Fruit fly (Drosophila melanogaster) whole organism, larva: ENCODE data around the gene CG7139.
A peak's percentile ranks its signal among the peaks of the same experiment; 100 is the strongest.

Source experiments
- noc ChIP-seq: fragments of 200-800 bp; sonication (Bioruptor generic); optimal IDR thresholded peaks from 3 replicates; lab custom pipeline; 2019; ENCODE audit warnings: missing biosample characterization, mild to moderate bottlenecking, missing genetic modification characterization, moderate library complexity

The CG7139 gene

DNA sequence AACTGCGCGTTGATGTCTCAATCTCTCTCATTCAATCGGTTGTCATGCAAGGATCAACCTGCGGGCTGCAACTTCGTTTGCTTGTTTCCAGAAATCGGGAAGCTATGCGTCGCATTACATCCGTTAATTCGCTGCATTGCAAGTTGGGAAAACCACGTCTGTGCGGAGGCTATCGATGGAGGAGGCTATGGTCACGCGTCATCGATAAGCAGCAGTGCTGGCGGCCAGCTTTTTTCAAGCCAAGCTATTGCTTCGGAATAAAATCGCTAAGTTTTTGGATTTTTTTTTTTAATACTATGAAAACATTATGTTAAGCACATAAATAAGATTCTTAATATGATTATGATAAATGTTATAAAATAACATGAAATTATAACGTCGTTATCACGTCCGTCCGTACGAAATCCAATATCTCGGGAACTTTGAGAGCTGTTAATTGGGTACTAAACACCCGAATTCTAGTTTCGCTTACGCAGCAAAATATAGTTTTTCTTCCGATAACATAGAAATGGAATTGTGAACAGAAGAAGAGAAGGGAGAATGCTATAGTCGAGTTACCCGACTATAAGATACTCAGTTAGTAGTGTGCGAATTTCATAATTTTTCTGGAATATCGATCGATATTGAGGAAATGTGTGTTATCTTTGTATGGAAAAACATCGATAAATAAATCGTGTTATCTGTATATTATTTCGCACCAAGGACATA lies at the start of gene CG7139:
Gene CG7139 (minus strand): TSS at position 162 of the 708 bp plus-strand sequence.
- no peak for TF ChIP-seq noc (tag; lab: Kevin White, UChicago)

DNA sequence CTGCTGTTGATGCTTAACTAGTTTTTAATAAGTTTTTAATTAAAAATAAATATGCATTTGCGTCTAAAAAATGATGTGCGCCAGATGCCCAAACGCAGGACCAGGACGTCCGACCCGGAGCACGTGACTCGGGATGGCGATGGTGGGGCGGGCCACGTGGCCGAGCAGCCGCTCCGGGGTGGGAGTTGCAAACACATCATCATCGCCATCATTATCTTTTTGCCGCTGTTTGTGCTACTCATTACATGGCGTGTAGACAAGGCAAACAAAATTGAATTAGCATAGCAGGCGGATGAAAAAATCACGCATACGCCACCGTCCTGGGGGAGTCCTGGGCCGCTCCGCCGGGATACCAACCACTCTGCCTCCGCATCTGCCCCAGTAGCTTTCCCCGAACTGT lies 41.5 kb upstream of the CG7139 start:
- TF ChIP-seq noc (tag; lab: Kevin White, UChicago) = no peak

DNA sequence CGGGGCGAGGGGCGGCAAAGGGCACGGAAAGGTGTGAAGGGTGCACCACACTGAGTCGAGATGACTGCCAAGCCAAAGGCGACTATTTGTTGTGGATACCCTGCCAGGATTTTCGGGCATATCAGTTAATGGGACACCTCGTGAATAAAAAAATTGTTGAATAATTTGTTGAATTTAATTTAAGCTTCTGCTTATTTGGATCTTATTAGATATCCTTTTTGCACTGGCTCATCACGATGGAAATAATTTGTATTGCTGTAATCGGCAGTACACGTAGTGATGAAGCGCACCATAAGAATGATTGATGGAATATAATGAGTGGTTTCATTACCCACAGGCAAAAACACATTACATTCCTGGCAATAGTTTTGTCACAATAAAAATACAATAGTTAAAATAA lies 38.3 kb upstream of the CG7139 start:
- no peak for TF ChIP-seq noc (tag; lab: Kevin White, UChicago)

DNA sequence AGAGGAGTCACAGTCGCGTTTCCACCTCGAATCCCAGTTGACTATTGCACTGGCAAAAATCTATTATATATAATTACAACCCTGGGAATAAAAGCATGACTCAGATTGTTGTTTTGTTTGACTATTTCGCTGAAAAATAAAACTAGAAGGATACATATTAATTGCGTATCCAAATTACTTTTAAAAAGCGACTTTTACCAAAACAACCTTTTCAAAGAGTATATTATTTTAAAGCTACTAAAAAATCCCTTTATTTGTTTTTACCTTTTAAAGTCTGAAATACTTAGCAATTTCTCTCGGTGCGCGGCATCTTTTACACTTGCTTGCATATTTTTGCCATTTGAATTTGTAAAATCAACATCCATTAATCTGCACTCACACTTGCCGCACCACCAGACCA lies 35.1 kb upstream of the CG7139 start:
- TF ChIP-seq noc (tag; lab: Kevin White, UChicago) = no peak

DNA sequence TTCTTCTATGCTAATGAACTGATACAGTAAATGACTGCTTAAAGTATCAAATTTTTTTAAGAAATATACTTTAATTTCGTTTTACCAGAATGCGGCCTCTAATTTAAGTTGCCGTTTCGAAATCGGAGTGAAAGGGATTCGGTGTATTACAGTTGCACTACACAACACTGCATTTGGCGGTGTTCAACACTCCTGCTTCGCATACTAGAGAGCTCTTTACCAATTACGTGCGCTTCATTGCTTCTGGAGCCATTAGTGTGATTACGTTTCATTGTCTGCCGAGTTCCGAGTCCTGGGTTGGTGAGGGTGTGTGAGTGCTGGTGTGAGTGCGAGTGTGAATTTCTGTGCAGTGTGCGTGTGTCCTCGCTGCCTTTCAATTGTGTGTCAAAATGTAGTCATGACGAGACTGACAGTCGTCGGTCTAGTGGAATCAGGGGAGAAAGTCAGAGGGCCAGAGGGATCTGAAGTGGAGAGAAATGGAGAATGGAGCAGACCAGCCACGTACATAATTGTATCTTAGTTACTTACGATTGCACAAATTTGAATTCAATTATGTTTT lies 22.7 kb upstream of the CG7139 start:
- TF ChIP-seq noc (tag; lab: Kevin White, UChicago) = no peak

DNA sequence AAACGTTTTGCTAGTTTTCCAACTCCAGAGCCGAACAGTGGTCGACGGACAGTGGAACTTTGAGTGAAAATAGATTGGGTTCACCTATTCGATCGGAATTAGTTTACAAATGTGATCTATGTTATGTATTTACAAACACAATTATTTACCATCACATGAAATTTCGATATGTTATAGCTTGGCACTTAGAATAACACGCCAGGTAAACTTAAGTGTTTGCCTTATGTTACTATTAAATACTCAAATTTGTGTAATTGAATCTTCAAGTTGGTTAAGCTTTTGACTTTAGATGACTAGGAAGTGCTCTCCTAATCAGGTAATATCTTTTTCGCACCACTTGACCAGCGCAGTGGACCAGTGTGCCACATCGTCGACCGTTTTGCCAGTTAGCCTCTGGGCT lies 19.7 kb upstream of the CG7139 start:
- TF ChIP-seq noc (tag; lab: Kevin White, UChicago) = no peak

DNA sequence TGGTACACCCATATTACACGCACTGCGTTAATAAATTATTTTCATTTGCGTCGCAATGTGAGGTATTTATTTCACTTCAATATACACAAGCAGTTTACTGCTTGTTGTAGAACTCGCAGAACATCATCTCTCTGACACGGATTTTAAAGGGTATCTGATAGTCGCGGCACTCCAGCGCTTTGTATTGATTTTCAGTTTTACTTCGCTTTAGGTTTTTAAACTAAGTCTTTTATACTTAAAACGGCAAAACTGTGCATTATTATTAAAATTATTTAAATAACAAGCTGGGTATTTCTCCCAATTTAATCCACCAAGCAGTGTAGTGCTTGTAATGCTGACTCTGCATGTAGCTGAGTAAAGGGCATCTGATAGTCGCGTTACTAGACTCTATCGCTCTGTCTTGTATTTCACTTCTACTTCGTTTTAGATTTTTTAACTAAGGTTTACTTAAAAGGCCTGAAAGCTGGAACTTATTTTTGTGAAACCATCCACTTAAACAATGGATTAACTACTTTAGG lies 11.5 kb upstream of the CG7139 start:
- TF ChIP-seq noc (tag; lab: Kevin White, UChicago) = no peak

DNA sequence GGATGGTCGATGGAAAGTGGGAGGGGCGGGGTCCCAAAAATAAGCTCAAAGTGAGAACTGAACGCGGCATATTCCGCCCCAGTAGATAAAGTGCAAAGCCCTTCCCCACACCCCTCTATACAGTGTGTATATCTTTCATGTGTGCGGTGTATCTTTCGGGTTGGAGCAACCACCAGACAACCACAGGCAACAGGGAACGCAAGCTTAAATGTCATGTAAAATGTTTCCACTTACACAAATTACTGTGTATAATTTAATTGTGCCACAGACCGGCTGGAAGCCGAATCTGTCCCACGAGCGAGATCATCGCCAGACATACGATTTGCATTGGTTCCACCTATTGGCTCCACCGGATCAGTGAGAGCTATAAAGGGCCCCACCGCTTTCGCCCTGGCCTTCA lies 10.8 kb upstream of the CG7139 start, which contains the start of gene msopa:
Gene msopa (plus strand): TSS at position 301 of the 400 bp plus-strand sequence.
- no peak for TF ChIP-seq noc (tag; lab: Kevin White, UChicago)

DNA sequence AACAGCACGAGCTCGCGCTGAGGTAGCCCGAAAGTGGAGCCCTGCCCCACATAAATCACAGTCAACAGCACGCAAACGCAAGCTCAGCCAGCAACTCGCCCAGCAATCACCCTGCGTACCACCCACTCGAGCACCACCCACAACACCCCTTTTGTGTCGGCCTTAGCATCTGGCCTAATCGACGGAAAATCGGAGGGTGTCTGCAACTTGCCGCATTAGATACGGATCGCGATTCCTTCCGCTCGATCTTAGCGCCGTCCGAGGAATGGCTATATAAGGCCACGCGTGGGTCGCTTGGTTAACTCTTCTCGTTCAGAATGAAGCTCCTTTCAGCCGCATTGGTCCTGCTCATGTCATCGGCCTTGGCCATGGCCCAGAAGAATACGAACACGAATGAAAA lies 8.4 kb upstream of the CG7139 start, which contains the start of gene Sfp79B:
Gene Sfp79B (plus strand): TSS at position 301 of the 400 bp plus-strand sequence.
- TF ChIP-seq noc (tag; lab: Kevin White, UChicago) = no peak

DNA sequence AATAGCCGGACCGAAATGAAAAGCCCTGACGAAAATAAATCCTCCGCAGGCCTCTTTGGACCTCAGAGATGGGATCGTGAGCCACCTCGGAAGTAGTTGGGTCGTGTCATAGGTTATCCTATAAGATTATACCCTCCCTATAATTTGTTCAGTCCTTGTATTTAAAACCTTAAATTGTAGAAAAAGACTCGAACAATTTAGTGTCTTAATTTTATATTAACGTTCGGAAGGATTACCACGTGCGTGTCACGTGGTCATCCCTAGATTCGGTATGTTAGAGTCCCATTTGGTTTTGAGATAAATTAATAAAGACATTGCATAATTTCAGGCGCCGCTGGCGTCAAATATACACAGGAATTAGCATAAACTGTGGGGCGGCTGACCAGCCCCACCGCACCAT lies 6.4 kb upstream of the CG7139 start:
- TF ChIP-seq noc (tag; lab: Kevin White, UChicago) = peak; percentile 2

DNA sequence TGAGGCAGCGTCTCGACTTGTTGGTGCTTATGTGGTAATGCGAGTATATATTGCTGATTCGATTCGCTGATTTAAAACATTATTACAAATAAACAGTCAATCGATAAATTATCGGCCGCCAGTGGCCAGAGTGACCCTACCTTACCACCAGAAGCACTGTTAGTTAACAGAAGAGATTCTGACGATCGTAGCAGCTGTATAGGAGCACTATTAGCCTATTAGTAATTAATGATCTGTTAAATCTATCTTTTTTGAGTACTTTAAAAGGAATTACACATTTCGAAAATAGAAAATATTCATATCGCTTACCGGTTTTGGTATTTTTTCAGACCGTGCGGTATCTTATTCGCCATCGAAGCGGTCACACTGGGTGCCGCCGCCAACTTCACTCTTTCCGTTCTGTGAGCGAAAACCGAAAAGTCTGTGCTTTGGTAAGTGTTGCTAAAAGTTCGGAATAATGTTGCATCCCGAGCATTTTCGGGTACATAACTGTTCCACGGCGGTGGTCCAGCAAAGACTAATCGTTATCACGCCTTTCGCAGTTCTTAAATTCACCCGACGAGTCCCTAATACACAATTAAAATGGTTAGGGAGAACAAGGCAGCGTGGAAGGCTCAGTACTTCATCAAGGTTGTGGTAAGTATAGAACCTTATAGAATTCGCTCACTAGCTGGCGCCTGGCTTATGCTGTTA lies 4.2 kb upstream of the CG7139 start, which contains the start of the genes CG7130 and RpLP0:
Gene CG7130 (minus strand): TSS at position 51 of the 693 bp plus-strand sequence.
Gene RpLP0 (plus strand): TSS at position 162 of the 693 bp plus-strand sequence.
- TF ChIP-seq noc (tag; lab: Kevin White, UChicago) = peak; percentile 59

DNA sequence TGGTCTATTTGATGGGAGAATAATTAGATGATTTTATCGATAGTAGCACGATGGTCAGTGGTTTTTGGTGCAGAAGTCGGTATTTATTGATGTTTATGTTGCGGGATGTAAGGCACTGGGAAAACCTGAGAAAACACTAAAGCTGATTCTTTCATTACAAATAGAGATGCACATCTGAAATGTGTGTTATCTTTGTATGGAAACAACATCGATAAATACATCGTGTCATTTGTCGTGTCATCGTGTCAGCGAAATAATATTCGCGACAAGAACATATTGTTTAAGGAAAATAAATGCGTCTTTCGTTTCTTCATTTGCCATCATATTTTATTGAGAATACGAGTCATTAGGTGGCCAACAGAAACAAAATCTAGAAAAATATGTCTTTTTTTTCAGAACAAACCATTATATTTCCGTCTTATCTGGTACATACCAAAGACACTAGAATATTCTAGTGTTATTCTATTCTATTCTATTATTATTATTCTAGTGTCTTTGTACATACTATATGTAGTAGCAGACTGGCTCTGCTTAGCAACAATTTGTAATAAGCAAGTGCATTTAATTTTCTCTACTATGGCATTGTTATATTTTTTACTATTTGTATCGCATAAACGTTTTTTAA lies 2.8 kb upstream of the CG7139 start, which contains the start of gene CG7133:
Gene CG7133 (minus strand): TSS at position 177 of the 625 bp plus-strand sequence.
- no peak for TF ChIP-seq noc (tag; lab: Kevin White, UChicago)

DNA sequence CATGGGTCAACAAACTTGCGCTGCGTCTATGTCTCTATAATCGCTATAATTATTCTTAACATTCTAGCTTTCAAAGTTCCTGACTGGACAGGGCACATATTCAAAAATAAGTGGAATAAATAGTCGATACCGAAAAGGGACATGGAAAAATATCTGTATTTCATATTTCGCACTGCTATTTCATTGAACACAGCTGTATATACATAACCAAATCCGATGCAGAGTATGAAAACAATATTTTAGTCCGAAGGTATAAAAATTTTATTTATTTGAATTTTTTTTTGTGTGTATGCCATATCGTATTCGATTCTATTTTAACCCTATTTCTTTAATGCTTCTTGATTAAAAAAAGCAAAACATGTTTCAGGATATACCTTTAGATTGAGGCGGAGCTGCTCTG lies 1.2 kb upstream of the CG7139 start:
- TF ChIP-seq noc (tag; lab: Kevin White, UChicago) = no peak

DNA sequence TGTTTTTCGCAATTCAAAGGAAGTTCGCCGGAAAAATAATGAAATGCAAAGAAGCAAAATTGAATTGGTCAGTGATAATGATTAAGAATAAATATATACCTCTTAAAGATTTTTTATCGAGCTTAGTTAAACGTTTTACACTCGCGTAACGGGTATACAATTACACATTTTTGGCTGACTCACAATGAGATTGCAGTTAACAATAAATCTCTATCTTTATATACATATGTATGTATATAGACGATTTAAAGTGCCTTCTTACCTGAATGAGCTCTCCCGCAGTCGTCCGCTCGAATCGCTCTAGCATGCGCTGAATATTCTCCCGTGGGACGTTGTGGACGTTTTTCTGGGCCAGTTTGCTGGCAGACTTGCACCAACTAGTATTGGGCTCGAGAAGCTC lies 1.1 kb downstream of the CG7139 start:
- no peak for TF ChIP-seq noc (tag; lab: Kevin White, UChicago)

DNA sequence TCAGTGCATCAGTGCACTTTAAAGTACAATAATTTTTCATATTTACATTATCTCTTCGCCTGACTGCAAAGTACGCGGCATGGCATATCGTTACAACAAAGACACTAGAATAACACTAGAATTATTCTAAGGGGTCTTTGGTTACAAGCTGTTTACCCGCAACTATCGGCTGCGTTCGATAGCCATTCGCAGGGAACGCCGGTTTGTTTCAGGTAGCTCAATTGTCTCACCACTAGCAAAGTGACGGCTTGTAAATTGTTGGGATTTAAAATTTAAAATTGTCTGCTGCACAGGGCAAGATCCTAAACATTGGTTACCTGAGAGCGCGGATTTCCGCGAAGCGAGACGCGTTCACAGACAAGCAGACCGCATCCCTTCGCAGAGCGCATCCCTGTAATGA lies 6.0 kb downstream of the CG7139 start, which contains the start of gene CG14561:
Gene CG14561 (plus strand): TSS at position 214 of the 400 bp plus-strand sequence.
- no peak for TF ChIP-seq noc (tag; lab: Kevin White, UChicago)
